Fruit fly (Drosophila melanogaster) whole organism, embryonic: ENCODE results near the gene CG4854.

Experiments used
- Abd-B ChIP-seq: fragments of 200-800 bp; sonication (Bioruptor generic); optimal IDR thresholded peaks from 2 replicates; lab custom pipeline; 2018; ENCODE audit warnings: missing biosample characterization, mild to moderate bottlenecking, missing genetic modification characterization, moderate library complexity
- CG12155 ChIP-seq: fragments of 200-800 bp; sonication (Bioruptor generic); optimal IDR thresholded peaks from 3 replicates; lab custom pipeline; 2016; ENCODE audit warnings: missing biosample characterization, missing genetic modification characterization
- CG12659 ChIP-seq: fragments of 200-800 bp; sonication (Bioruptor generic); optimal IDR thresholded peaks from 3 replicates; lab custom pipeline; 2017; ENCODE audit warnings: mild to moderate bottlenecking, missing biosample characterization, missing genetic modification reagents, missing genetic modification characterization
- CG14667 ChIP-seq: fragments of 200-800 bp; sonication (Bioruptor generic); IDR thresholded peaks from 2 replicates; pipeline ENCODE4 v1.3.6; 2022; ENCODE audit warnings: missing biosample characterization, missing genetic modification characterization
- CG15514 ChIP-seq: fragments of 200-800 bp; sonication (Bioruptor generic); optimal IDR thresholded peaks from 3 replicates; lab custom pipeline; 2017; ENCODE audit warnings: missing biosample characterization, missing genetic modification characterization, mild to moderate bottlenecking, moderate library complexity, missing genetic modification reagents
- CG1792 ChIP-seq: fragments of 200-800 bp; sonication (Bioruptor generic); optimal IDR thresholded peaks from 2 replicates; lab custom pipeline; 2016; ENCODE audit warnings: missing biosample characterization, missing genetic modification characterization
- CG2116 ChIP-seq: fragments of 200-800 bp; sonication (Bioruptor generic); optimal IDR thresholded peaks from 3 replicates; lab custom pipeline; 2018; ENCODE audit warnings: missing biosample characterization, mild to moderate bottlenecking, missing genetic modification characterization
- CG2712 ChIP-seq: fragments of 200-800 bp; optimal IDR thresholded peaks from 3 replicates; lab custom pipeline; 2019; ENCODE audit warnings: missing biosample characterization, mild to moderate bottlenecking, missing genetic modification characterization, moderate library complexity
- CG34422 ChIP-seq: fragments of 200-800 bp; sonication (Bioruptor generic); IDR thresholded peaks from 3 replicates; pipeline ENCODE4 v1.3.6; 2022; ENCODE audit warnings: missing biosample characterization, missing genetic modification characterization
- CG4360 ChIP-seq: fragments of 200-800 bp; sonication (Bioruptor generic); IDR thresholded peaks from 2 replicates; pipeline ENCODE4 v1.3.6; 2022; ENCODE audit warnings: missing biosample characterization, missing genetic modification characterization
- CG5953 ChIP-seq: fragments of 200-800 bp; sonication (Bioruptor generic); IDR thresholded peaks from 2 replicates; pipeline ENCODE4 v1.3.6; 2022; ENCODE audit warnings: missing biosample characterization, missing genetic modification characterization
- CG8765 ChIP-seq: fragments of 200-800 bp; sonication (Bioruptor generic); IDR thresholded peaks from 2 replicates; pipeline ENCODE4 v1.3.6; 2022; ENCODE audit warnings: missing biosample characterization, missing genetic modification characterization
- CG8924 ChIP-seq: fragments of 200-800 bp; optimal IDR thresholded peaks from 3 replicates; lab custom pipeline; 2019; ENCODE audit warnings: missing biosample characterization, mild to moderate bottlenecking, missing genetic modification characterization, moderate library complexity
- CHES-1-like ChIP-seq: fragments of 200-800 bp; sonication (Bioruptor generic); optimal IDR thresholded peaks from 2 replicates; lab custom pipeline; 2016; ENCODE audit warnings: missing biosample characterization, missing genetic modification characterization
- CTCF ChIP-seq: fragments of 200-800 bp; sonication (Bioruptor generic); optimal IDR thresholded peaks from 2 replicates; lab custom pipeline; 2017; ENCODE audit warnings: missing biosample characterization, mild to moderate bottlenecking, missing genetic modification characterization, moderate library complexity
- Dfd ChIP-seq, 2 experiments: fragments of >200 bp; optimal IDR thresholded peaks; 2 replicates each; lab custom pipeline; 2017; ENCODE audit warnings: missing biosample characterization in 2 of 2, missing genetic modification characterization in 2 of 2
- Dll ChIP-seq: fragments of 200-800 bp; sonication (Bioruptor generic); IDR thresholded peaks from 4 replicates; pipeline ENCODE4 v1.3.6; 2022; ENCODE audit warnings: missing biosample characterization, missing genetic modification characterization; ENCODE audit not compliant: partially characterized antibody
- Ets65A ChIP-seq: fragments of 200-800 bp; sonication (Bioruptor generic); peaks from one replicate; lab custom pipeline; 2016; ENCODE audit warnings: missing biosample characterization, missing genetic modification characterization
- HLHmδ ChIP-seq: fragments of 200-800 bp; sonication (Bioruptor generic); optimal IDR thresholded peaks from 2 replicates; lab custom pipeline; 2018; ENCODE audit warnings: missing biosample characterization, mild to moderate bottlenecking, missing genetic modification characterization, moderate library complexity
- Hey ChIP-seq: fragments of 200-800 bp; sonication (Bioruptor generic); optimal IDR thresholded peaks from 3 replicates; lab custom pipeline; 2018; ENCODE audit warnings: missing biosample characterization, mild to moderate bottlenecking, missing genetic modification characterization
- Meics ChIP-seq: fragments of 200-800 bp; sonication (Bioruptor generic); optimal IDR thresholded peaks from 2 replicates; lab custom pipeline; 2017; ENCODE audit warnings: missing biosample characterization, mild to moderate bottlenecking, missing genetic modification characterization
- NFAT ChIP-seq: fragments of 200-800 bp; sonication (Bioruptor generic); IDR thresholded peaks from 2 replicates; pipeline ENCODE4 v1.3.6; 2022; ENCODE audit warnings: missing biosample characterization, missing genetic modification characterization
- Ravus ChIP-seq: fragments of 200-800 bp; sonication (Bioruptor generic); IDR thresholded peaks from 2 replicates; pipeline ENCODE4 v1.3.6; 2022; ENCODE audit warnings: missing biosample characterization, missing genetic modification characterization
- Rx ChIP-seq: fragments of 200-800 bp; sonication (Bioruptor generic); IDR thresholded peaks from 2 replicates; pipeline ENCODE4 v1.3.6; 2022; ENCODE audit warnings: missing biosample characterization, missing genetic modification characterization
- Spps ChIP-seq: fragments of 200-800 bp; sonication (Bioruptor generic); optimal IDR thresholded peaks from 2 replicates; lab custom pipeline; 2018; ENCODE audit warnings: missing biosample characterization, mild to moderate bottlenecking, missing genetic modification characterization
- Taf1 ChIP-seq: fragments of 200-800 bp; sonication (Bioruptor generic); IDR thresholded peaks from 2 replicates; pipeline ENCODE4 v1.3.6; 2022; ENCODE audit warnings: missing biosample characterization, missing genetic modification characterization
- Xrp1 ChIP-seq: fragments of 200-800 bp; sonication (Bioruptor generic); IDR thresholded peaks from 2 replicates; pipeline ENCODE4 v1.3.6; 2022; ENCODE audit warnings: missing biosample characterization, missing genetic modification characterization
- ac ChIP-seq: fragments of 200-800 bp; sonication (Bioruptor generic); optimal IDR thresholded peaks from 3 replicates; lab custom pipeline; 2017; ENCODE audit warnings: missing biosample characterization, mild to moderate bottlenecking, missing genetic modification characterization
- ato ChIP-seq: fragments of 200-800 bp; sonication (Bioruptor generic); IDR thresholded peaks from 2 replicates; pipeline ENCODE4 v1.3.6; 2022; ENCODE audit warnings: missing biosample characterization, missing genetic modification characterization; ENCODE audit not compliant: partially characterized antibody
- bcd ChIP-seq: fragments of 200-800 bp; sonication (Bioruptor generic); optimal IDR thresholded peaks from 2 replicates; lab custom pipeline; 2017; ENCODE audit warnings: missing biosample characterization, mild to moderate bottlenecking, missing genetic modification characterization
- bigmax ChIP-seq: fragments of 200-800 bp; sonication (Bioruptor generic); optimal IDR thresholded peaks from 2 replicates; lab custom pipeline; 2018; ENCODE audit warnings: missing biosample characterization, mild to moderate bottlenecking, missing genetic modification characterization
- cad ChIP-seq: fragments of >200 bp; optimal IDR thresholded peaks from 2 replicates; lab custom pipeline; 2017; ENCODE audit warnings: missing biosample characterization, missing genetic modification characterization
- chm ChIP-seq: fragments of 200-800 bp; sonication (Bioruptor generic); IDR thresholded peaks from 2 replicates; pipeline ENCODE4 v1.3.6; 2022; ENCODE audit warnings: missing biosample characterization, missing genetic modification characterization
- exex ChIP-seq: fragments of 200-800 bp; sonication (Bioruptor generic); optimal IDR thresholded peaks from 4 replicates; lab custom pipeline; 2018; ENCODE audit warnings: missing biosample characterization, mild to moderate bottlenecking, missing genetic modification characterization, moderate library complexity
- fd102C ChIP-seq: fragments of 200-800 bp; sonication (Bioruptor generic); optimal IDR thresholded peaks from 2 replicates; lab custom pipeline; 2018; ENCODE audit warnings: missing biosample characterization, mild to moderate bottlenecking, missing genetic modification characterization, moderate library complexity
- gce ChIP-seq: fragments of 200-800 bp; sonication (Bioruptor generic); IDR thresholded peaks from 3 replicates; pipeline ENCODE4 v1.3.6; 2022; ENCODE audit warnings: missing biosample characterization, missing genetic modification characterization
- jumu ChIP-seq: fragments of 200-800 bp; sonication (Bioruptor generic); optimal IDR thresholded peaks from 3 replicates; lab custom pipeline; 2016; ENCODE audit warnings: missing biosample characterization, missing genetic modification characterization
- lab ChIP-seq: fragments of 200-800 bp; sonication (Bioruptor generic); optimal IDR thresholded peaks from 3 replicates; lab custom pipeline; 2017; ENCODE audit warnings: missing biosample characterization, missing genetic modification characterization, mild to moderate bottlenecking, moderate library complexity, missing genetic modification reagents
- mirr ChIP-seq: fragments of 200-800 bp; sonication (Bioruptor generic); optimal IDR thresholded peaks from 3 replicates; lab custom pipeline; 2018; ENCODE audit warnings: missing biosample characterization, mild to moderate bottlenecking, missing genetic modification characterization
- onecut ChIP-seq: fragments of 200-800 bp; sonication (Bioruptor generic); IDR thresholded peaks from 2 replicates; pipeline ENCODE4 v1.3.6; 2022; ENCODE audit warnings: missing biosample characterization, missing genetic modification characterization
- phol ChIP-seq: fragments of 200-800 bp; sonication (Bioruptor generic); optimal IDR thresholded peaks from 3 replicates; lab custom pipeline; 2018; ENCODE audit warnings: missing biosample characterization, mild to moderate bottlenecking, missing genetic modification characterization, moderate library complexity
- pita ChIP-seq: fragments of 200-800 bp; sonication (Bioruptor generic); optimal IDR thresholded peaks from 2 replicates; lab custom pipeline; 2017; ENCODE audit warnings: missing biosample characterization, mild to moderate bottlenecking, missing genetic modification characterization
- sens-2 ChIP-seq: fragments of 200-800 bp; sonication (Bioruptor generic); IDR thresholded peaks from 2 replicates; pipeline ENCODE4 v1.3.6; 2022; ENCODE audit warnings: missing biosample characterization, missing genetic modification characterization
- seq ChIP-seq: fragments of 200-800 bp; sonication (Bioruptor generic); IDR thresholded peaks from 2 replicates; pipeline ENCODE4 v1.3.6; 2022; ENCODE audit warnings: missing biosample characterization, missing genetic modification characterization
- ssp ChIP-seq: fragments of 200-800 bp; sonication (Bioruptor generic); IDR thresholded peaks from 2 replicates; pipeline ENCODE4 v1.3.6; 2022; ENCODE audit warnings: missing biosample characterization, missing genetic modification characterization
- tgo ChIP-seq: fragments of 200-800 bp; sonication (Bioruptor generic); IDR thresholded peaks from 3 replicates; pipeline ENCODE4 v1.3.6; 2022; ENCODE audit warnings: missing biosample characterization, missing genetic modification characterization
- toy ChIP-seq: fragments of 200-800 bp; sonication (Bioruptor generic); IDR thresholded peaks from 2 replicates; pipeline ENCODE4 v1.3.6; 2022; ENCODE audit warnings: missing biosample characterization, missing genetic modification characterization
- twi ChIP-seq: fragments of 200-800 bp; optimal IDR thresholded peaks from 2 replicates; lab custom pipeline; 2019; ENCODE audit warnings: missing biosample characterization, mild to moderate bottlenecking, missing genetic modification characterization, moderate library complexity
- unc-4 ChIP-seq: fragments of 200-800 bp; sonication (Bioruptor generic); IDR thresholded peaks from 2 replicates; pipeline ENCODE4 v1.3.6; 2022; ENCODE audit warnings: missing biosample characterization, missing genetic modification characterization; ENCODE audit not compliant: partially characterized antibody
- vvl ChIP-seq: fragments of 200-800 bp; sonication (Bioruptor generic); IDR thresholded peaks from 2 replicates; pipeline ENCODE4 v1.3.6; 2022; ENCODE audit warnings: missing biosample characterization, missing genetic modification characterization
- zen ChIP-seq: fragments of 200-800 bp; sonication (Bioruptor generic); optimal IDR thresholded peaks from 3 replicates; lab custom pipeline; 2018; ENCODE audit warnings: missing biosample characterization, mild to moderate bottlenecking, missing genetic modification characterization, moderate library complexity

CG4854 gene

dm6 chr3R:20027841-20028240 lies at the start of gene CG4854, which contains the start of gene CG4424 (continued):
- no peak for TF ChIP-seq pita (GFP tag; lab: Kevin White, UChicago)

dm6 chr3R:19985376-19985775 lies 42.5 kb upstream of the CG4854 start:
- TF ChIP-seq Ets65A (GFP tag; lab: Kevin White, UChicago), result peak; percentile 75
- TF ChIP-seq exex (tag; lab: Kevin White, UChicago), result peak; percentile 12
- TF ChIP-seq Rx (GFP tag; lab: Robert Waterston, UW), result no peak
- TF ChIP-seq sens-2 (GFP tag; lab: Robert Waterston, UW), result no peak
- peak; percentile 51 for TF ChIP-seq lab (GFP tag; lab: Kevin White, UChicago)
- TF ChIP-seq toy, result no peak
- TF ChIP-seq Hey, result peak; percentile 45
- TF ChIP-seq chm (GFP tag; lab: Robert Waterston, UW), result no peak
- TF ChIP-seq ato (GFP tag; lab: Robert Waterston, UW), result no peak
- no peak for TF ChIP-seq seq (GFP tag; lab: Robert Waterston, UW)
- TF ChIP-seq CG2116 (GFP tag; lab: Kevin White, UChicago), result no peak
- TF ChIP-seq bcd, result no peak

dm6 chr3R:19995408-19995807 lies 32.5 kb upstream of the CG4854 start:
- no peak for TF ChIP-seq unc-4
- no peak for TF ChIP-seq Ravus
- no peak for TF ChIP-seq Xrp1 (GFP tag; lab: Robert Waterston, UW)
- no peak for TF ChIP-seq CG4360
- no peak for TF ChIP-seq ssp (GFP tag; lab: Robert Waterston, UW)
- no peak for TF ChIP-seq vvl
- no peak for TF ChIP-seq cad (GFP tag; lab: Kevin White, UChicago)
- TF ChIP-seq Spps (tag; lab: Kevin White, UChicago), result no peak
- no peak for TF ChIP-seq jumu (GFP tag; lab: Kevin White, UChicago)
- TF ChIP-seq CTCF (GFP tag; lab: Kevin White, UChicago), result no peak
- no peak for TF ChIP-seq Dfd (GFP tag; optimal IDR thresholded peaks at IDR 0.05; lab: Kevin White, UChicago)
- TF ChIP-seq CG14667, result no peak
- no peak for TF ChIP-seq Abd-B
- peak; percentile 84 for TF ChIP-seq onecut (GFP tag; lab: Robert Waterston, UW)
- TF ChIP-seq gce (GFP tag; lab: Robert Waterston, UW), result no peak
- TF ChIP-seq zen (tag; lab: Kevin White, UChicago), result peak; percentile 59
- no peak for TF ChIP-seq CG15514
- TF ChIP-seq CG12659 (GFP tag; lab: Kevin White, UChicago), result no peak
- no peak for TF ChIP-seq CG12155 (GFP tag; lab: Kevin White, UChicago)
- TF ChIP-seq Meics (GFP tag; lab: Kevin White, UChicago), result no peak
- no peak for TF ChIP-seq CG5953 (GFP tag; lab: Robert Waterston, UW)
- TF ChIP-seq ac (GFP tag; lab: Kevin White, UChicago), result peak; percentile 50
- peak; percentile 19 for TF ChIP-seq fd102C (GFP tag; lab: Kevin White, UChicago)
- TF ChIP-seq Taf1, result no peak
- TF ChIP-seq mirr (GFP tag; lab: Kevin White, UChicago), result no peak
- TF ChIP-seq CG2712, result no peak
- TF ChIP-seq twi (tag; lab: Kevin White, UChicago), result peak; percentile 71
- TF ChIP-seq CG8765 (GFP tag; lab: Robert Waterston, UW), result no peak
- TF ChIP-seq phol (tag; lab: Kevin White, UChicago), result no peak
- no peak for TF ChIP-seq CG1792 (GFP tag; lab: Kevin White, UChicago)
- TF ChIP-seq bigmax (GFP tag; lab: Kevin White, UChicago), result no peak
- TF ChIP-seq CG34422, result no peak
- no peak for TF ChIP-seq NFAT (GFP tag; lab: Robert Waterston, UW)
- TF ChIP-seq CHES-1-like (GFP tag; lab: Kevin White, UChicago), result no peak
- no peak for TF ChIP-seq tgo
- peak; percentile 22 for TF ChIP-seq HLHmδ (GFP tag; lab: Kevin White, UChicago)
- TF ChIP-seq Dll (GFP tag; lab: Robert Waterston, UW), result no peak
- peak; percentile 13 for TF ChIP-seq CG8924 (tag; lab: Kevin White, UChicago)
